Worm (Caenorhabditis elegans) whole organism, L4 larva: ENCODE data around the gene W06G6.20.

Experiments
- ceh-62 ChIP-seq: sonication (generic microtip); optimal IDR thresholded peaks from 2 replicates; lab custom pipeline; 2017; ENCODE audit warnings: missing biosample characterization, missing genetic modification characterization
- dpl-1 ChIP-seq: fragments of 150-350 bp; optimal IDR thresholded peaks from 2 replicates; lab custom pipeline; 2014; ENCODE audit warnings: missing biosample characterization, missing genetic modification reagents, missing genetic modification characterization
- nhr-11 ChIP-seq: fragments of 150-350 bp; optimal IDR thresholded peaks from 2 replicates; lab custom pipeline; 2014; ENCODE audit warnings: missing biosample characterization, missing genetic modification characterization
- snpc-4 ChIP-seq: fragments of 150-350 bp; optimal IDR thresholded peaks from 2 replicates; lab custom pipeline; 2014; ENCODE audit warnings: missing biosample characterization, missing genetic modification characterization
- unc-39 ChIP-seq: sonication (generic microtip); optimal IDR thresholded peaks from 2 replicates; lab custom pipeline; 2017; ENCODE audit warnings: missing biosample characterization, missing genetic modification characterization

DNA sequence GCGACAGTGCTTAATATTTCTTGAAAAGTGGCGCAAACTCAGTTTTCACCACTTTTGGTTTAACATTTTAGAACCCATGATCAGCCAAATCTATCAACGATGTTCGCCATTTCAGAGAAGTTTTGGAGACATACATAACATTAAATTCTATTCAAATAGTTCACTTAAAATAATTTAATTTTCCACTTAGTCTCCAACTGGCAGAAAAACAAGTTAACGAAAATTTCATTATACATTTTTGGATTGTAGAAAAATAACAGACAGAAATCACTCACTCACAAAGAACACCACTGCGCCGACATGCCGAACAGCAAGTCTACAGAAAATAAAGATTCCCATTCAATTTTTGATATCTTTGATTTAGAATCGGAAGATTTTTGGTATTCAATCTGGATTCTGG, 31.8 kb upstream of the W06G6.20 start, which contains the start of gene srw-44:
- TF ChIP-seq dpl-1 (no peak), nhr-11 (tag; lab: Kevin White, UChicago) (no peak), snpc-4 (tag; lab: Kevin White, UChicago) (no peak), ceh-62 (tag; lab: Kevin White, UChicago) (no peak), unc-39 (tag; lab: Kevin White, UChicago) (no peak)
